Worm (Caenorhabditis elegans) whole organism, L4/young adult: Measurements from ENCODE around the gene T24C12.3.

Source experiments
- W03F9.2 ChIP-seq: fragments of 150-350 bp; optimal IDR thresholded peaks from 2 replicates; lab custom pipeline; 2014; ENCODE audit warnings: missing biosample characterization, missing genetic modification characterization
- dao-5 ChIP-seq: sonication (generic microtip); optimal IDR thresholded peaks from 2 replicates; lab custom pipeline; 2016; ENCODE audit warnings: missing genotype, missing genetic modification characterization, moderate library complexity, missing compliant biosample characterization
- him-1 ChIP-seq: sonication (generic microtip); optimal IDR thresholded peaks from 2 replicates; lab custom pipeline; 2016; ENCODE audit warnings: missing genotype, missing genetic modification reagents, missing genetic modification characterization, missing compliant biosample characterization

T24C12.3 gene

DNA sequence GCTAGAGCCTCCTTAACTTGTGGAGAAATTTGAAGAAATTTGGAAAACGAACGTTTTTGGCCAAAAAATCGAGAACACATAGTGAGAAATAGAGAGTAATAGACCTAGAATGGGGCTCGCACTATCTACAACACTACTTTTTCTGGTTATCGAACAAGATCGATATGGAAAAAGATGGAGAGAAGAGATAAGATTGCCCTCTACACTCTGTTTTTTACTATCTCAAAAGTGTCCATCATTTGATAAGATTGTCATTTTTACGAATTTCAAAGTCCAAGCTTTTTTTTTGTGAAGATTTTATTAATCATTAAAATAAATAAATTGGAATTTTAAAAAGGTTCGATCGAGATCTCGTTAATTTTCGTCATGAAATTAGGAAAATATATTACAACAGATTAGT lies at the start of gene T24C12.3:
T24C12.3 (minus strand) TSS at position 134 of the 400 bp plus-strand sequence.
- no peak for TF ChIP-seq him-1 (tag; lab: Kevin White, UChicago)
- TF ChIP-seq dao-5: no peak
- no peak for TF ChIP-seq W03F9.2 (tag; lab: Kevin White, UChicago)

DNA sequence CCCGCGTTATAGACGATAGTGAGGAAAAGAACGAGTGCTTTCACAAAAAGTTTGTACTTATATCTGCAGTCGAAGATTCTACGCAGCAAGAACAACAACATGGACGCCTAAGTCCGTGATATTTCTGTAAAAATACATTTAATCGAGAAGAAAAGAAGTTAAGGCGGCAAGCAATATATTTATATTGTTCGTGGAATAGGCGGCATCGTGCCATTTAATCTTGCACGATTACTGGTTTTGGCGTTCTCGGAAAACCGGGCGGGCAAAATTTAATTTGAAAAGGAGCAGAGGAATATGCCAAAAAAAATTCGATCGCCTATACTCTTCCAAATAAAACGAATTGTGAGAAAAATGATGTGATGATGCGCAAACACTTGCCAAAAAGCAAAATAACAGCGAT lies 43.2 kb upstream of the T24C12.3 start, which contains the start of gene AH9.1:
AH9.1 (minus strand) TSS at position 101 of the 400 bp plus-strand sequence.
- TF ChIP-seq W03F9.2 (tag; lab: Kevin White, UChicago) (no peak), him-1 (tag; lab: Kevin White, UChicago) (no peak), dao-5 (no peak)

DNA sequence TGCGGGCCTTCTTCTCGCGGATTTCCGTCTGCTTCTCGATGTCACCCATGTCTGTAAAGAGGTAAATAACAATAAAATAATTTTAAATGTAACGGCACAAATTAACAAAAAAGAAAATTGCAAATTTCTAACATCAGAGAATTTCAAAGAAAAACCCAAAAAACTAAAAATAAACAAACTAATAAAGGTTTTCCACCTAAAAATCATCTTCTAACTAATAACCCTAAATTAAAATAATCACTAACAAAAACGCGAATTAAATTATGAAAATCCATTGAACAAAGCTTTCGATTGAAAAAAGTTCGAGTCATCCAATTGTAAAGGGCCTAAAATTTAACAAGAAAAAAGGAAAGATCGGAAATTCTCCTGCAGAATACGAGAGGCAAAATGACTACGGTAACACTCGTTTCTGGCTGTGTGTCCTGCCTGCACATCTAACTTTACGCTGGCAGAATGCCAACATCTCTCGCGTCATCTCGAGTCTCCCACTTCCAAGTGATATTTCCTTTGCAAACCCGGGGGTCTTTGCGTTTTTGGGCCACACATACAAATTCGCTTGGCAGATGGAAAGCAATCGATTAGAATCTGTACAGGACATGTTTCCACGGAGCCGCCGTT lies 39.0 kb upstream of the T24C12.3 start, which contains the start of gene rpl-11.2:
rpl-11.2 (minus strand) TSS at position 51 of the 618 bp plus-strand sequence.
- TF ChIP-seq him-1 (tag; lab: Kevin White, UChicago): peak; percentile 87
- TF ChIP-seq dao-5: no peak
- TF ChIP-seq W03F9.2 (tag; lab: Kevin White, UChicago): peak; percentile 90

DNA sequence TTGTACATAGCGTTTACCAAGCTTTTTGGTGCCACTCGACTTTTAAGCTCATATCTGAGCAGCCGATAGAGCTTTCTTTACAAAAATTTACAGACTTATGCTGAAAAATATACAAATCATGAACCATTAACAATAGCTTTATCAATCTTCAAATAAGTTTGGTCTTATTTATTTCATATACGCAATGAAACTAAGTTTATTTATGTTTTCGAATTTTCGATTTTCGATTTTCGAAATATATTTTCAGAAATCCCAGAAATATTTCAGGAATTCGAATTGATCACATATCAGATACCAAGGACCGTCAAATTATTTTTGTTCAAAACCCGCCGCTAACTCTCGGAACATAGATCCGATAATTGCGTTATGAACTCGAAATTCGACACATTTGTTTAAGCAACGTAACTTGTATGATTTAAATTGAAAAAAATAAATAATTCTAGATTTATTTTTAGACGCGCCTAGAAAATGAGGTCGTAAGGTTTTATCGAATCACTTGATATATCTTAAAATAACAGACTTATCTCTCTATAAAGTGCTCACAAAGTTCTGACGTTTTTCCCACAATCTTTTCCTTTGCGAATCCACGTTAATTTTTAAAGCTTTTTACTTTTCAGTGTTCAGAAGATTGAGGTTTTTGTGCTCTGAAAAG lies 37.6 kb upstream of the T24C12.3 start:
- no peak for TF ChIP-seq him-1 (tag; lab: Kevin White, UChicago)
- no peak for TF ChIP-seq W03F9.2 (tag; lab: Kevin White, UChicago)
- no peak for TF ChIP-seq dao-5

DNA sequence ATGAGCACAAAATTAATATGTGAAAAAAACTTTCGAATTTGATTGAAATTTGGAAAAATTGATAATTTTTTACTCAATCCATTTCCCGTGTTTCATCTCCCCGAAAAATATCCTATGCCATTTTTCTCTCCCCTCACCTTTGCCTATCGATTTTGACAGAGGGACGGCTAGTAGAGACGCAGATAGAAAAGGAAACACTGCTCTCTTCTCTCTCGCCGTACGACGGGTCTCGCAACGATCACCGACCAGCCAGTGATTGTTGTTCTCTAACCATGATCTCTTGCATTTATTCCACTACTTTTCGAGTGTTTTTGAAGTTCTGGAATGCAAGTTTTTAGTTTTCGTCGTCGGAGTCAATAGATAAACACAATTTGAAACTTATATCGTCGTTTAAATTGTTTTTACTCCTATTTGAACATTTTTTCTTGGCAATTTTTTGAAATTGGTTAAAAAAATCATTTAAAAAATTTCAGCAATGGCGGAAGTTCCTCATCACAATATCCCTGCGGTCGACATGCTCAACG lies 33.8 kb upstream of the T24C12.3 start, which contains the start of gene vha-15:
vha-15 (plus strand) TSS at position 474 of the 524 bp plus-strand sequence.
- no peak for TF ChIP-seq dao-5
- TF ChIP-seq him-1 (tag; lab: Kevin White, UChicago): peak; percentile 6
- peak; percentile 77 for TF ChIP-seq W03F9.2 (tag; lab: Kevin White, UChicago)

DNA sequence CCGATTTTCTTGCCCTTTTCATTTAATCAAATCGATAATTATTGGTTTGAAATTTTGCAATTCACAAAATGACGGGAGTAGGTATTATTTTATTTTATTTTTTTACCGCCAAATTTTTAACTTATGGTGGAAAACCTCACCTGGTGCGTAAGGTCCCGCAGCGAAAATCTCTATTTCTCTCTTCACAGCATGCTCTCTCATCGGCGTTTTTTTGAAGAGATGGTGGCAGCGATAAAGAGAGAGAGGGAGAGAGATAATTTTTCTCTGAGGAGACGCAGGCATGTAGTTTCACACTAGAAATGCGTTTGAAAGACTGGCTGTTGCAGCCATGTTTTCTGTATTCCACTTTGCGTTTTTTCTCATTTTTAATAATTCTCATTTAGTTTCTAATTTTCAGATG lies 30.2 kb upstream of the T24C12.3 start, which contains the start of gene T14F9.2:
T14F9.2 (plus strand) TSS at position 396 of the 400 bp plus-strand sequence.
- TF ChIP-seq him-1 (tag; lab: Kevin White, UChicago): no peak
- TF ChIP-seq dao-5: no peak
- no peak for TF ChIP-seq W03F9.2 (tag; lab: Kevin White, UChicago)

DNA sequence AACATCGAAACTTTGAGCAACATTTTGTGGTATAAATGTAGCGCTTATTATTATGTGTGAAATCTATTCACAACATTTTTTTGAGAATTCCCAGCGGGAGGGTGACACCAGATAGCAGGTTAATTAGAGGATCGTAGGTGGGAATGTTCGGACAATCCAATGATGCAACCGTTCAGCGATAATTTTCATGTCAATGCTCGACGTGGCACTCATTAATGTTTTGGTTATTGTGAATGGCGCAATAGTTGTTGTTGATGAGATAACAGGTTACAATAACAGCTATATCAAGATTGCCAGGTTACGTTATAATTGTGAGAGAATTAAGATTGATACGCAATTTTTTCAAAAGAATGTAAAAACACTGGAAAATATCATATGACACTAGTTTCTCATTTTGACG lies 27.7 kb upstream of the T24C12.3 start:
- TF ChIP-seq him-1 (tag; lab: Kevin White, UChicago) (no peak), dao-5 (no peak)

DNA sequence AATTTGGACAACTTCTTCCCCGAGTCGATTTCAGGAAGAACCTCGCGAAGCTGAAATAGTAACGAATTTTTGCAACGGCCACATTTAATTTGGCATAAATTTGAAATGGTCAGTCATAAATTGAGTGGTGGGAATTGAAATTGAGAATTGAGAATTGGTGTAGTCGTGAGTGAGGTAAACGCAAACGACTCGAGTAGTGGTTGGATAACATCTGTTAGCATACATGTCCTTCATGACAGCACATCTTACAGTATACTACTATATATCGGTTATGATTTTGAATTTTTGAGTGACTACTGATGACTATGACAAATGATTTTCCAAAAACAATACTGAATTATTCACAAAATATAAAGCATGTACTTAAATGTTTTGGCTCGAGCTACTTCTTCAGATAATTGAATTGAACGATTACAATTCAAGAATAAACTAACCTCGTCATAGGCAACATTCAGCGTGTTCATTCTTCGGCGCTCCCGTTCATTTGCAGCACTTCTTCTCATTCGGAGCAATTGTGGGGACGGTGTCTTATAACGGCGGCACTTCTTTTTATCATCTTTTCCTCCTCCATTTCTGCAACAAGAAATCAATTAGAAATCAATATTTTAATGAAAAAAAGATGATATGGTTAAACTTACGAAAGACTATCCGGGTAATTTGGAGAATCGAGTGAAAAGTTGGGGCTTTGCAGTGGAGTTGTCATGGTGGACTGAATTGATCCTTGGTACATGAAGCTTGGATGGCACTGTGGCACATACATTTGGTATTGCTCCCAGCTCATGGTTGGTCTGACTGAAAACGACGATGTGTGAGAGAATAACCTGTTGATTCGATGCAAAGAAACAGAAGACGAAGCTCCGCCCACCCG lies 25.8 kb upstream of the T24C12.3 start, which contains the start of gene lin-32:
lin-32 (minus strand) TSS at position 818 of the 868 bp plus-strand sequence.
- no peak for TF ChIP-seq him-1 (tag; lab: Kevin White, UChicago)
- no peak for TF ChIP-seq dao-5
- no peak for TF ChIP-seq W03F9.2 (tag; lab: Kevin White, UChicago)

DNA sequence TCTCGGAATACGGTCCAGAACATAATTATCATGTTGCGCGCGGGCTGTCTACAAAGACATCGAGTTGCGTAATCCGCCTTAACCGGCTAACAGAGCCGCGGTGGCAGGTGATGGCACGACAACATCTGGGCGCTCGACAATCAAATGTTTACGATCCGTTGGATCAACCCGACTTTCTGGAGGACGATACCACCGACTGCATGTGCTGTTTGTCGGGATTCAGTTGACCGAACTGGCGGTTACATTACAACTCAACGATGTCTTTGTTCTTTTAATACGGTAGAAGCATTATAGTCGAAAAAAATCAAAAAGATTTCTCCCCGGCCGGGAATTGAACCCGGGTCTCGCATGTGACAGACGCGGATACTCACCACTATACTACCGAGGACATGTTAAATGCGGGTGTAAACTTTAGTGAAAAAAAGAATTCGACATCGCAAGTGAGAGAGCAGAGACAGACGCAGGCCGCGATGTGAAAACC lies 23.2 kb upstream of the T24C12.3 start:
- TF ChIP-seq him-1 (tag; lab: Kevin White, UChicago) (peak; percentile 74), W03F9.2 (tag; lab: Kevin White, UChicago) (no peak), dao-5 (peak; percentile 53)

DNA sequence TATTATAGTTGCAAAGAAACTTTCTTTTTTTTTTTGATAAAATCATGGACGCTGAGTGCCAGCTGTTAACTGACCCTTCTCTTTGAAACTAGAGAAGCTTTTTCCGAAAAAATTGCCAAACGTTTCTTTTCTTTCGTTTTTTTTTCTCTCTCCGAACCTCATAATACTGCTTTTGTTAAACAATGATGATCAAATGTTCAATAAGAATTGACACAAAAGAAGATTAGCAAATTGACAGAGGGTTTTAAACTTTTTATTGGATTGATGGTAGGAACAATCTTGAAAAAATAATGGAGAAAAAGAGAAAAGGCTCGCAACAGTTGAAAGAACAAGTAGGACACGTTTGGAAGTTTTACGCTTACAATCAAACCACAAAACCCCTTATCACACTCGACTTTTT lies 17.2 kb upstream of the T24C12.3 start, which contains the start of gene hex-1:
hex-1 (plus strand) TSS at position 301 of the 400 bp plus-strand sequence.
- TF ChIP-seq W03F9.2 (tag; lab: Kevin White, UChicago) (no peak), him-1 (tag; lab: Kevin White, UChicago) (no peak), dao-5 (no peak)

DNA sequence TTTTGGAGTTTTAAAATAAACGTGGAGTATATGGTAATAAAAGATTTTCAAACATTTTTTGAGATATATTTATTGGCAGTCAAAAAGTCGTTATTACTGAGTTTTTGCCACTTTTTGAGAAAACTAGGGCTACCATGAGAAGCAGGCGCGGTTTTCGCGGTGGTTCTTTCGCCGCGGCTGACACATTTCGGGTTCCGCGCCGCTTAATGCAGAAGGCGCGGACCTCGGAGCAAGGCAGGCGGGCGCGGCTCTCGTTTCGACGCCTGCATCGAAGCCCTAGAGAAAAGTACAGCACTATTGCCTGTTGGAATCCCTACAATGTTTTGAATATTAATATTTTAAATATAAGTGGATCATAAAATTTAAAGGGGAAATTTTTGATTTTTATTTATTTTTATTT lies 15.8 kb upstream of the T24C12.3 start:
- TF ChIP-seq dao-5: no peak
- no peak for TF ChIP-seq W03F9.2 (tag; lab: Kevin White, UChicago)
- TF ChIP-seq him-1 (tag; lab: Kevin White, UChicago): no peak

DNA sequence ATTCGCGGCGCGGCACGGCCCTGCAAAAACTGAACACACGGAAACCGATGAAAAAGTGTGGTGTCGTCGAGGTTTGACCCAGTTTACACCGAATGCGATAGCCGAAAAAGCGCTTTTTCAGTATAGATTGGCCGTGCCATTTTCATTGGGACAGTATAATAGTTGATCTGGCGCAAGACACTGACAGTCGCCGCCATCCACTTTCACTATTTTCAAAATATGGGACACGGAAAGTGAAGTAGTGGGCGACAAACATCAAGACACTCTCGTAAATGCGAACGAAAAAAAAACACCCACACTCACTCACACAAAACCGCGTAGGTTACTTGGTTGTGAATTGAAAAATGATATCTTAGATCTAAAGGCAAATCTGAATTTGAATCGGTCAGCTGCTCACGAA lies 15.3 kb upstream of the T24C12.3 start:
- TF ChIP-seq him-1 (tag; lab: Kevin White, UChicago) (no peak), W03F9.2 (tag; lab: Kevin White, UChicago) (no peak), dao-5 (no peak)

DNA sequence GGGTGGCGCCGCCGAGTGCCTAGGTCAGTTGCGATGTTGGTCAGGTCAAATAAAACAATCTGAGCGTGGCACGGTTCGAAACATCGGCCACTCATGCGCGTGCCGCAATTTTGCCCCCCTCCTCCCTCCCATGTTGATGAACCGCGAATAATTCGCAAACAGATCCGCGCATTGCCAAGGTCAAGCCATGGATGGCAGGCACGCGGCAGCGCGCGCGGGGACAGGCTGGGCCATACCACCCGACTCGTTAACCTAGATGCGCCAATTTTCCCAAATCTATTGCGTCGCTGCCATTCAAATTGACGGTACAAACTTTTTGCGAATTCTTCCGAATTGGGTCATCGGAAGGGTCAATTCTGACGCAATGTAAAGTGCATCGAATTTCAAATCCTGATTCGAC lies 13.0 kb upstream of the T24C12.3 start:
- TF ChIP-seq dao-5 (no peak), him-1 (tag; lab: Kevin White, UChicago) (no peak), W03F9.2 (tag; lab: Kevin White, UChicago) (no peak)
